Worm (Caenorhabditis elegans): Measurements from ENCODE around the gene nhx-4.
A peak's percentile ranks its signal among the peaks of the same experiment; 100 is the strongest.

DNA sequence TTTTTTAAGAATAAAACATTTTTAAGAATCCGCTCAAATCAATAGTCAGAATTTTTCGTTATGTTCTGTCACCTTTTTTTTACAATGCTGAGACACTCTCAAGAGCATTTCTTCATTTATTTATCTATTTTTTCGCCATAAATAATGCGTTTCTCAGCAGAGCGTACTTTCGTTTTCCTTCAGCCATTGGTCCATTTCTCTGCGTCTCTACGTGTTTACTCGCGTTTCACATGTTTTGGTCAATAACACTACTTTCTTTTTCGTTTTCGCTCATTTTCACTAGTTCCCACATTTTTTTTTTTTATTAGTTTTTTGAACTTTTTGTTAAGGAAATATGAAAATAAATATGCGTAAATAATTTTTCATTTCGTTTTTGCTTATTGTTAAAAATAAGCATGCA, 20.4 kb downstream of the nhx-4 start:
- no peak for TF ChIP-seq nhr-11 (tag; optimal IDR thresholded peaks at IDR 0.05)
- no peak for TF ChIP-seq ets-5 (GFP tag; IDR thresholded peaks at IDR 0.05)
- TF ChIP-seq swsn-7 (tag; optimal IDR thresholded peaks at IDR 0.05) = peak; percentile 25
- no peak for TF ChIP-seq fkh-10 (GFP tag; optimal IDR thresholded peaks at IDR 0.05)
- TF ChIP-seq fos-1 (tag; optimal IDR thresholded peaks at IDR 0.05) = peak; percentile 26
- TF ChIP-seq pqm-1 (tag; optimal IDR thresholded peaks at IDR 0.05) = no peak
- TF ChIP-seq tbx-2 (tag; optimal IDR thresholded peaks at IDR 0.05) = peak; percentile 42
- no peak for TF ChIP-seq nhr-90 (tag; optimal IDR thresholded peaks at IDR 0.05; ENCODE audit: poor library complexity)
- 0 out of 2 replicates have a peak, but pooled peaks have one; percentile 3 for TF ChIP-seq nhr-19 (GFP tag; conservative IDR thresholded peaks at IDR 0.05)

Data from whole organism, L1 larva.